Worm (Caenorhabditis elegans) whole organism, L4 larva: Measurements from ENCODE around the gene metl-1.

Source experiments
- F26F4.8 ChIP-seq: fragments of 200-800 bp; sonication (Bioruptor generic); conservative IDR thresholded peaks from 2 replicates; pipeline ENCODE4 v1.3.6; 2022; ENCODE audit warnings: missing genetic modification characterization, missing compliant biosample characterization
- R02D3.7 ChIP-seq: fragments of 150-350 bp; sonication (generic microtip); optimal IDR thresholded peaks from 3 replicates; lab custom pipeline; 2014; ENCODE audit warnings: missing biosample characterization, missing genetic modification characterization
- T20F7.1 ChIP-seq: fragments of 200-800 bp; sonication (Bioruptor generic); optimal IDR thresholded peaks from 2 replicates; lab custom pipeline; 2018; ENCODE audit warnings: mild to moderate bottlenecking, missing genetic modification characterization, missing compliant biosample characterization
- Y75B8A.6 ChIP-seq: fragments of 200-800 bp; sonication (Bioruptor generic); IDR thresholded peaks from 2 replicates; pipeline ENCODE4 v1.3.6; 2022; ENCODE audit warnings: missing genetic modification reagents, missing genetic modification characterization, missing compliant biosample characterization
- ama-1 ChIP-seq: fragments of 150-350 bp; optimal IDR thresholded peaks from 2 replicates; lab custom pipeline; 2014; ENCODE audit warnings: inconsistent platforms, mixed read lengths
- ceh-32 ChIP-seq: sonication (generic microtip); optimal IDR thresholded peaks from 2 replicates; lab custom pipeline; 2016; ENCODE audit warnings: mild to moderate bottlenecking, missing genetic modification characterization, missing compliant biosample characterization; ENCODE audit not compliant: poor library complexity
- ceh-44 ChIP-seq: fragments of 200-800 bp; sonication (Bioruptor generic); IDR thresholded peaks from 2 replicates; pipeline ENCODE4 v1.3.6; 2022; ENCODE audit warnings: missing genetic modification reagents, missing genetic modification characterization, missing compliant biosample characterization
- ceh-62 ChIP-seq: sonication (generic microtip); optimal IDR thresholded peaks from 2 replicates; lab custom pipeline; 2017; ENCODE audit warnings: missing biosample characterization, missing genetic modification characterization
- ceh-82 ChIP-seq: sonication (generic microtip); optimal IDR thresholded peaks from 2 replicates; lab custom pipeline; 2017; ENCODE audit warnings: missing biosample characterization, missing genetic modification characterization
- ces-1 ChIP-seq: fragments of 150-350 bp; sonication (generic microtip); optimal IDR thresholded peaks from 4 replicates; lab custom pipeline; 2014; ENCODE audit warnings: missing biosample characterization, missing genetic modification reagents, missing genetic modification characterization
- cey-2 ChIP-seq: sonication (generic microtip); optimal IDR thresholded peaks from 3 replicates; lab custom pipeline; 2017; ENCODE audit warnings: missing genetic modification characterization, mild to moderate bottlenecking, missing compliant biosample characterization, antibody characterized with exemption, borderline replicate concordance; ENCODE audit not compliant: insufficient read depth
- daf-16 ChIP-seq, 3 experiments: sonication (generic microtip); optimal IDR thresholded peaks; 2 replicates each; lab custom pipeline; 2016 to 2017; ENCODE audit warnings: missing genetic modification characterization in 3 of 3, missing genetic modification reagents in 3 of 3, mild to moderate bottlenecking in 2 of 3, missing compliant biosample characterization in 2 of 3, missing biosample characterization in 1 of 3, moderate library complexity in 1 of 3
- dmd-6 ChIP-seq: fragments of 200-800 bp; sonication (Bioruptor generic); IDR thresholded peaks from 2 replicates; pipeline ENCODE4 v1.3.6; 2022; ENCODE audit warnings: missing genetic modification reagents, missing genetic modification characterization, missing compliant biosample characterization
- dve-1 ChIP-seq: sonication (generic microtip); optimal IDR thresholded peaks from 2 replicates; lab custom pipeline; 2017; ENCODE audit warnings: antibody characterized with exemption, mild to moderate bottlenecking, missing genetic modification characterization, missing compliant biosample characterization; ENCODE audit not compliant: insufficient read depth
- egl-27 ChIP-seq: sonication (generic microtip); optimal IDR thresholded peaks from 3 replicates; lab custom pipeline; 2017; ENCODE audit warnings: missing biosample characterization, missing genetic modification reagents, missing genetic modification characterization
- fos-1 ChIP-seq: fragments of 150-350 bp; optimal IDR thresholded peaks from 2 replicates; lab custom pipeline; 2014; ENCODE audit warnings: missing biosample characterization, missing genetic modification characterization
- hif-1 ChIP-seq, 2 experiments: sonication (generic microtip); optimal IDR thresholded peaks; 2 replicates each; lab custom pipeline; 2016 to 2017; ENCODE audit warnings: missing compliant biosample characterization in 2 of 2, missing genetic modification characterization in 2 of 2, missing genetic modification reagents in 2 of 2, missing genotype in 2 of 2, mild to moderate bottlenecking in 1 of 2
- hlh-11 ChIP-seq: fragments of 200-800 bp; sonication (Bioruptor generic); optimal IDR thresholded peaks from 2 replicates; lab custom pipeline; 2018; ENCODE audit warnings: mild to moderate bottlenecking, missing genetic modification characterization, missing compliant biosample characterization
- hlh-30 ChIP-seq: sonication (generic microtip); optimal IDR thresholded peaks from 2 replicates; lab custom pipeline; 2017; ENCODE audit warnings: antibody characterized with exemption, mild to moderate bottlenecking, missing genetic modification characterization, missing compliant biosample characterization; ENCODE audit not compliant: insufficient read depth
- hmg-1.1 ChIP-seq: fragments of 200-800 bp; sonication (Bioruptor generic); IDR thresholded peaks from 2 replicates; pipeline ENCODE4 v1.3.6; 2022; ENCODE audit warnings: missing genetic modification reagents, missing genetic modification characterization, missing compliant biosample characterization
- lin-38 ChIP-seq: fragments of 200-800 bp; sonication (Bioruptor generic); IDR thresholded peaks from 2 replicates; pipeline ENCODE4 v1.3.6; 2022; ENCODE audit warnings: missing genetic modification reagents, missing genetic modification characterization, missing compliant biosample characterization
- lir-3 ChIP-seq: sonication (generic microtip); optimal IDR thresholded peaks from 2 replicates; lab custom pipeline; 2016; ENCODE audit warnings: mild to moderate bottlenecking, missing genetic modification characterization, missing compliant biosample characterization
- madf-5 ChIP-seq, 2 experiments: fragments of 200-800 bp; sonication (Bioruptor generic); IDR thresholded peaks; 2 replicates each; pipeline ENCODE4 v1.3.6; 2022; ENCODE audit warnings: missing compliant biosample characterization in 2 of 2, missing genetic modification characterization in 2 of 2
- mdl-1 ChIP-seq, 2 experiments: fragments of 150-350 bp in 1 of 2; sonication (generic microtip) in 1 of 2; optimal IDR thresholded peaks; 2 replicates each; lab custom pipeline; 2014 to 2017; ENCODE audit warnings: missing biosample characterization in 2 of 2, missing genetic modification characterization in 2 of 2
- mep-1 ChIP-seq: fragments of 150-350 bp; sonication (generic microtip); optimal IDR thresholded peaks from 3 replicates; lab custom pipeline; 2014; ENCODE audit warnings: missing biosample characterization, missing genetic modification characterization
- mes-2 ChIP-seq: sonication (generic microtip); optimal IDR thresholded peaks from 2 replicates; lab custom pipeline; 2016; ENCODE audit warnings: missing genotype, mild to moderate bottlenecking, missing genetic modification characterization, missing compliant biosample characterization; ENCODE audit not compliant: poor library complexity, severe bottlenecking
- mxl-3 ChIP-seq: fragments of 200-800 bp; sonication (Bioruptor generic); optimal IDR thresholded peaks from 2 replicates; lab custom pipeline; 2018; ENCODE audit warnings: mild to moderate bottlenecking, missing genetic modification characterization, missing compliant biosample characterization
- nhr-111 ChIP-seq: fragments of 200-800 bp; sonication (Bioruptor generic); optimal IDR thresholded peaks from 2 replicates; lab custom pipeline; 2018; ENCODE audit warnings: mild to moderate bottlenecking, missing genetic modification characterization, missing compliant biosample characterization
- nhr-237 ChIP-seq: sonication (generic microtip); optimal IDR thresholded peaks from 2 replicates; lab custom pipeline; 2017; ENCODE audit warnings: missing biosample characterization, missing genetic modification characterization
- nhr-25 ChIP-seq: sonication (generic microtip); optimal IDR thresholded peaks from 2 replicates; lab custom pipeline; 2017; ENCODE audit warnings: missing genetic modification characterization, mild to moderate bottlenecking, missing compliant biosample characterization, antibody characterized with exemption, moderate library complexity, borderline replicate concordance; ENCODE audit not compliant: insufficient read depth
- nhr-28 ChIP-seq: fragments of 150-350 bp; optimal IDR thresholded peaks from 2 replicates; lab custom pipeline; 2014; ENCODE audit warnings: missing biosample characterization, missing genetic modification characterization
- nhr-48 ChIP-seq: sonication (generic microtip); optimal IDR thresholded peaks from 2 replicates; lab custom pipeline; 2016; ENCODE audit warnings: mild to moderate bottlenecking, missing genetic modification characterization, missing compliant biosample characterization
- nhr-6 ChIP-seq: fragments of 150-350 bp; optimal IDR thresholded peaks from 2 replicates; lab custom pipeline; 2014; ENCODE audit warnings: missing biosample characterization, missing genetic modification characterization
- nhr-77 ChIP-seq: fragments of 150-350 bp; optimal IDR thresholded peaks from 2 replicates; lab custom pipeline; 2014; ENCODE audit warnings: missing biosample characterization, missing genetic modification characterization
- pha-4 ChIP-seq, 2 experiments: fragments of 150-350 bp in 1 of 2; fragments of 200-800 bp in 1 of 2; sonication (Bioruptor generic) in 1 of 2; IDR thresholded peaks in 1 of 2; optimal IDR thresholded peaks in 1 of 2; 2 replicates each; pipeline versions ENCODE4 v1.3.6 to Lab custom; 2014 to 2022; ENCODE audit warnings: missing genetic modification characterization in 2 of 2, missing genetic modification reagents in 2 of 2, missing biosample characterization in 1 of 2, missing compliant biosample characterization in 1 of 2
- php-3 ChIP-seq: fragments of 200-800 bp; sonication (Bioruptor generic); IDR thresholded peaks from 2 replicates; pipeline ENCODE4 v1.3.6; 2022; ENCODE audit warnings: missing genetic modification reagents, missing genetic modification characterization, missing compliant biosample characterization
- pqm-1 ChIP-seq: sonication (generic microtip); optimal IDR thresholded peaks from 2 replicates; lab custom pipeline; 2017; ENCODE audit warnings: missing biosample characterization, missing genetic modification characterization
- saeg-2 ChIP-seq: fragments of 200-800 bp; sonication (Bioruptor generic); IDR thresholded peaks from 2 replicates; pipeline ENCODE4 v1.3.6; 2022; ENCODE audit warnings: missing genetic modification reagents, missing genetic modification characterization, missing compliant biosample characterization
- skn-1 ChIP-seq: fragments of 150-350 bp; optimal IDR thresholded peaks from 2 replicates; lab custom pipeline; 2014; ENCODE audit warnings: missing biosample characterization, missing genetic modification characterization
- snpc-1.2 ChIP-seq: fragments of 200-800 bp; sonication (Bioruptor generic); IDR thresholded peaks from 2 replicates; pipeline ENCODE4 v1.3.6; 2022; ENCODE audit warnings: missing genetic modification reagents, missing genetic modification characterization, missing compliant biosample characterization
- zfp-2 ChIP-seq: sonication (generic microtip); optimal IDR thresholded peaks from 2 replicates; lab custom pipeline; 2016; ENCODE audit warnings: mild to moderate bottlenecking, missing genetic modification characterization, missing compliant biosample characterization

Gene metl-1

ce11 chrII:11472542-11472941, 833 bp downstream of the metl-1 start (continued):
- TF ChIP-seq nhr-28 (tag; lab: Kevin White, UChicago) (peak; percentile 91), cey-2 (no peak), fos-1 (no peak), Y75B8A.6 (GFP tag; lab: Robert Waterston, UW) (no peak), lir-3 (tag; lab: Kevin White, UChicago) (no peak), F26F4.8 (no peak), ces-1 (GFP tag; lab: Kevin White, UChicago) (no peak), php-3 (GFP tag; lab: Robert Waterston, UW) (0 out of 2 replicates have a peak, but pooled peaks have one; percentile 10), dmd-6 (GFP tag; lab: Robert Waterston, UW) (peak; percentile 85)

- TF ChIP-seq nhr-6 = no peak
- TF ChIP-seq ceh-62 (tag; lab: Kevin White, UChicago) = no peak
- no peak for TF ChIP-seq ces-1 (GFP tag; lab: Kevin White, UChicago)
- no peak for TF ChIP-seq ceh-32 (tag; lab: Kevin White, UChicago)
- no peak for TF ChIP-seq mes-2 (tag; lab: Kevin White, UChicago)
- TF ChIP-seq ceh-44 (GFP tag; lab: Robert Waterston, UW) = no peak
- TF ChIP-seq egl-27 (tag; lab: Kevin White, UChicago) = no peak
- TF ChIP-seq madf-5 (GFP tag; IDR thresholded peaks at IDR 0.05; lab: Robert Waterston, UW) = no peak
- TF ChIP-seq nhr-28 (tag; lab: Kevin White, UChicago) = no peak
- TF ChIP-seq nhr-237 = no peak
- no peak for TF ChIP-seq lin-38 (GFP tag; lab: Robert Waterston, UW)
- TF ChIP-seq Y75B8A.6 (GFP tag; lab: Robert Waterston, UW) = no peak
- no peak for TF ChIP-seq saeg-2 (GFP tag; lab: Robert Waterston, UW)
- TF ChIP-seq zfp-2 (tag; lab: Kevin White, UChicago) = no peak
- no peak for TF ChIP-seq nhr-111 (GFP tag; lab: Kevin White, UChicago)
- TF ChIP-seq ceh-82 (tag; lab: Kevin White, UChicago) = no peak
Observed at ce11 chrII:11471916-11472315, 1.5 kb downstream of the metl-1 start, which contains the start of gene mfn-1. Gene mfn-1, minus strand, starts transcription at chrII:11472016.

ce11 chrII:11469574-11470108, 3.7 kb downstream of the metl-1 start, which contains the start of gene cisd-1:
Gene cisd-1, minus strand, starts transcription at chrII:11469624.
- TF ChIP-seq hlh-30 (tag; lab: Kevin White, UChicago) = peak; percentile 13
- no peak for TF ChIP-seq nhr-48 (tag; lab: Kevin White, UChicago)
- TF ChIP-seq T20F7.1 = peak; percentile 26
- no peak for TF ChIP-seq fos-1
- TF ChIP-seq nhr-237 = no peak
- TF ChIP-seq nhr-28 (tag; lab: Kevin White, UChicago) = peak; percentile 98
- TF ChIP-seq dmd-6 (GFP tag; lab: Robert Waterston, UW) = peak; percentile 33; the same call in 1 of the 2 replicates
- peak; percentile 7 for TF ChIP-seq dve-1
- TF ChIP-seq ama-1 (lab: Kevin White, UChicago) = peak; percentile 28
- TF ChIP-seq mes-2 (tag; lab: Kevin White, UChicago) = peak; percentile 11
- TF ChIP-seq snpc-1.2 (GFP tag; lab: Robert Waterston, UW) = no peak
- TF ChIP-seq nhr-25 (tag; lab: Kevin White, UChicago) = no peak
- TF ChIP-seq R02D3.7 (tag; lab: Kevin White, UChicago) = no peak
- peak; percentile 53 for TF ChIP-seq hlh-11 (tag; lab: Kevin White, UChicago)
- peak in 1 of 2 experiments; percentile 12 for TF ChIP-seq mdl-1 (tag; optimal IDR thresholded peaks at IDR 0.05; lab: Kevin White, UChicago)
- peak; percentile 49 for TF ChIP-seq mxl-3 (GFP tag; lab: Kevin White, UChicago)
- no peak for TF ChIP-seq skn-1 (tag; lab: Kevin White, UChicago)
- no peak for TF ChIP-seq daf-16 (GFP tag; optimal IDR thresholded peaks at IDR 0.05; lab: Kevin White, UChicago)
- TF ChIP-seq daf-16 (tag; optimal IDR thresholded peaks at IDR 0.05; lab: Kevin White, UChicago) = peak; percentile 28
- TF ChIP-seq mep-1 (tag; lab: Kevin White, UChicago) = peak; percentile 62
- TF ChIP-seq pha-4 (GFP tag; IDR thresholded peaks at IDR 0.05; lab: Robert Waterston, UW) = no peak
- no peak for TF ChIP-seq pha-4 (tag; optimal IDR thresholded peaks at IDR 0.05; lab: Kevin White, UChicago)
- no peak for TF ChIP-seq ceh-44 (GFP tag; lab: Robert Waterston, UW)
- TF ChIP-seq nhr-77 = peak; percentile 2
- no peak for TF ChIP-seq ces-1 (GFP tag; lab: Kevin White, UChicago)
- TF ChIP-seq pqm-1 (tag; lab: Kevin White, UChicago) = peak; percentile 45
- TF ChIP-seq hif-1 (tag; optimal IDR thresholded peaks at IDR 0.05; lab: Kevin White, UChicago) = peak in 1 of 2 experiments; percentile 49
- TF ChIP-seq hmg-1.1 (GFP tag; lab: Robert Waterston, UW) = no peak
